Fruit fly (Drosophila melanogaster): ENCODE data around the gene Asator.
A peak's percentile ranks its signal among the peaks of the same experiment; 100 is the strongest.

The Asator gene

dm6 chr4:497724-498123, 8.9 kb upstream of the Asator start:
- TF ChIP-seq Smox (GFP tag; optimal IDR thresholded peaks at IDR 0.05) (peak; percentile 13), Sox102F (GFP tag; optimal IDR thresholded peaks at IDR 0.05) (peak; percentile 39), CG6276 (GFP tag; optimal IDR thresholded peaks at IDR 0.05) (no peak), Blimp-1 (GFP tag; optimal IDR thresholded peaks at IDR 0.05) (peak; percentile 21), vri (GFP tag; optimal IDR thresholded peaks at IDR 0.05) (peak; percentile 72), CG4318 (GFP tag; optimal IDR thresholded peaks at IDR 0.05) (no peak), lz (GFP tag; optimal IDR thresholded peaks at IDR 0.05) (peak; percentile 19), fkh (GFP tag; optimal IDR thresholded peaks at IDR 0.05) (peak; percentile 98), esn (GFP tag; optimal IDR thresholded peaks at IDR 0.05) (peak; percentile 44), CG3032 (tag; optimal IDR thresholded peaks at IDR 0.05) (no peak)

- TF ChIP-seq CG3919 (GFP tag; optimal IDR thresholded peaks at IDR 0.05) (no peak), OdsH (GFP tag; optimal IDR thresholded peaks at IDR 0.05) (no peak)
Observed at dm6 chr4:492597-492996, 3.8 kb upstream of the Asator start.

DNA sequence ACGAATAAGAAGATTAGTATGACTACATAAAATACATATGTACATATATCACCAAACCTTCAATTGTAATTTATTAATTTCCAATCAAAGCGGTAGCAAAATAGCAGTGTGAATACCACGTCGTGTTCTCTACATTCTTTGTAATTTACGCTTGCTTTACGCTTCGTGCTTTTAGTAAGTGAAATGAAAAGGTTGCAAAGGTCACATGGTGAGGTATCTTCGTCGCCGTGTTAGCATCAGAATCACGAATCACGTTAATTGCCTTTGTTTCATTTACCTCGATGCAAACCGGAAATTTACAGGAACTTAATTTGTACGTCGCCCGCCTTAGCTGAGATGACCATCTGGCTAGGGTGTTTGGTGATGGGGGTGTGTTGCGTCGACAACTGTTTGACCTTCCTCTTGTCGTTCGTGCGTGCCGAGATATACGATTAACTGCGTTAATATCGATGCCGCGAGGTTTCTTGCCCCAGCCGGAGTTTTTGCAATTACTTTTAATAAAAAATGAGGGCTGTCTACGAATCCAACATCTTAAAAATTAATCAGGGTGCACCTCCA, 2.0 kb upstream of the Asator start:
- TF ChIP-seq svp (GFP tag) = peak; percentile 57
- no peak for TF ChIP-seq CG8319 (GFP tag; optimal IDR thresholded peaks at IDR 0.05)

DNA sequence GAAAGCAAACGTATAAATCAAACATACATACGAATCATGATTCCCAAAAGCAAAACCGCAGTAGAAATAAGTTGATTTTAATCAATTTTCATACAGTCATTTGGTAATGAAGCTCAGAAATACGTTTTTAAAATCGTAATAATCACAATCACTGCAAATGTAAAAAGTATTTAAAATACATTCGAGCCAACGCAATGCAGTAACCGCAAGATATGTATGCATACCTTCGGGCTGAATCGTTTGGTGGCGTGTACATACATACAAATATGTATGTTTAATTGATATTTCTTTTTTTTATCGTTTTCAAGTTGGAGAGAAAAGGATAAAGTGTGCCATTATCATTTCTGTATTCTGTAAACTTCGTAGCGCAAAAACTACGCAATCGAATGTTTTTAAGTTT, 1.3 kb upstream of the Asator start:
- TF ChIP-seq svp (GFP tag) = peak; percentile 42
- no peak for TF ChIP-seq spab (GFP tag; optimal IDR thresholded peaks at IDR 0.05)
- TF ChIP-seq Sox102F (GFP tag; optimal IDR thresholded peaks at IDR 0.05) = no peak
- TF ChIP-seq OdsH (GFP tag; optimal IDR thresholded peaks at IDR 0.05) = no peak
- TF ChIP-seq CG11762 (GFP tag; optimal IDR thresholded peaks at IDR 0.05; ENCODE audit: insufficient read depth) = no peak
- TF ChIP-seq fkh (GFP tag; optimal IDR thresholded peaks at IDR 0.05) = no peak
- no peak for TF ChIP-seq CG15336 (GFP tag; IDR thresholded peaks at IDR 0.05)
- TF ChIP-seq Eip75B (GFP tag; optimal IDR thresholded peaks at IDR 0.05) = no peak
- peak; percentile 14 for TF ChIP-seq Ets96B (tag; optimal IDR thresholded peaks at IDR 0.05)
- TF ChIP-seq dsx (GFP tag; optimal IDR thresholded peaks at IDR 0.05; ENCODE audit: poor library complexity, severe bottlenecking) = no peak

dm6 chr4:489561-489881, 727 bp upstream of the Asator start:
- no peak for TF ChIP-seq CG15336 (GFP tag; IDR thresholded peaks at IDR 0.05)
- no peak for TF ChIP-seq CG6276 (GFP tag; optimal IDR thresholded peaks at IDR 0.05)
- no peak for TF ChIP-seq Sox102F (GFP tag; optimal IDR thresholded peaks at IDR 0.05)
- no peak for TF ChIP-seq Lpt (GFP tag; optimal IDR thresholded peaks at IDR 0.05)
- TF ChIP-seq spab (GFP tag; optimal IDR thresholded peaks at IDR 0.05) = peak; percentile 44
- no peak for TF ChIP-seq Hr39 (GFP tag; optimal IDR thresholded peaks at IDR 0.05)
- no peak for TF ChIP-seq CG1621 (tag; optimal IDR thresholded peaks at IDR 0.05)
- TF ChIP-seq Eip78C (GFP tag) = peak; percentile 37
- TF ChIP-seq Gug (GFP tag; IDR thresholded peaks at IDR 0.05) = no peak
- TF ChIP-seq CG11762 (GFP tag; optimal IDR thresholded peaks at IDR 0.05; ENCODE audit: insufficient read depth) = peak; percentile 1
- TF ChIP-seq dsx (GFP tag; optimal IDR thresholded peaks at IDR 0.05; ENCODE audit: poor library complexity, severe bottlenecking) = no peak
- peak; percentile 61 for TF ChIP-seq Eip75B (GFP tag; optimal IDR thresholded peaks at IDR 0.05)
- peak in 1 of 2 experiments; percentile 4 for TF ChIP-seq ss (GFP tag; optimal IDR thresholded peaks at IDR 0.05)
- TF ChIP-seq Sox15 (GFP tag; optimal IDR thresholded peaks at IDR 0.05) = no peak
- TF ChIP-seq CG11294 (GFP tag; IDR thresholded peaks at IDR 0.05) = no peak

dm6 chr4:487480-487879, 1.3 kb downstream of the Asator start:
- TF ChIP-seq CG15336 (GFP tag; IDR thresholded peaks at IDR 0.05) = no peak
- TF ChIP-seq Eip78C (GFP tag) = peak; percentile 57
- TF ChIP-seq Sox102F (GFP tag; optimal IDR thresholded peaks at IDR 0.05) = no peak
- TF ChIP-seq svp (GFP tag) = peak; percentile 42
- TF ChIP-seq fd59A (GFP tag; optimal IDR thresholded peaks at IDR 0.05) = no peak
